Fruit fly (Drosophila melanogaster) whole organism, embryonic: ENCODE measurements around the gene scrib.
A peak's percentile ranks its signal among the peaks of the same experiment; 100 is the strongest.

ENCODE experiments used
- C15 ChIP-seq: fragments of 200-800 bp; sonication (Bioruptor generic); IDR thresholded peaks from 3 replicates; pipeline ENCODE4 v1.3.6; 2022; ENCODE audit warnings: missing biosample characterization, missing genetic modification characterization
- CG10543 ChIP-seq: fragments of 200-800 bp; sonication (Bioruptor generic); optimal IDR thresholded peaks from 3 replicates; lab custom pipeline; 2017; ENCODE audit warnings: missing biosample characterization, mild to moderate bottlenecking, missing genetic modification characterization, moderate library complexity
- CG11093 ChIP-seq: fragments of 200-800 bp; sonication (Bioruptor generic); IDR thresholded peaks from 3 replicates; pipeline ENCODE4 v1.3.6; 2022; ENCODE audit warnings: missing biosample characterization, missing genetic modification characterization
- CG12104 ChIP-seq: fragments of 200-800 bp; sonication (Bioruptor generic); optimal IDR thresholded peaks from 3 replicates; lab custom pipeline; 2016; ENCODE audit warnings: missing biosample characterization, missing genetic modification characterization
- CG13775 ChIP-seq: fragments of 200-800 bp; sonication (Bioruptor generic); optimal IDR thresholded peaks from 3 replicates; lab custom pipeline; 2017; ENCODE audit warnings: missing biosample characterization, mild to moderate bottlenecking, missing genetic modification characterization
- CG13894 ChIP-seq: fragments of 200-800 bp; sonication (Bioruptor generic); optimal IDR thresholded peaks from 3 replicates; lab custom pipeline; 2018; ENCODE audit warnings: missing biosample characterization, mild to moderate bottlenecking, missing genetic modification characterization, moderate library complexity
- CG14050 ChIP-seq: fragments of 200-800 bp; sonication (Bioruptor generic); IDR thresholded peaks from 3 replicates; pipeline ENCODE4 v1.3.6; 2022; ENCODE audit warnings: missing biosample characterization, missing genetic modification characterization
- CG15479 ChIP-seq: fragments of 200-800 bp; sonication (Bioruptor generic); optimal IDR thresholded peaks from 3 replicates; lab custom pipeline; 2019; ENCODE audit warnings: missing biosample characterization, mild to moderate bottlenecking, missing genetic modification characterization, moderate library complexity
- CG16779 ChIP-seq: fragments of 200-800 bp; sonication (Bioruptor generic); IDR thresholded peaks from 2 replicates; pipeline ENCODE4 v1.3.6; 2022; ENCODE audit warnings: missing biosample characterization, missing genetic modification characterization
- CG16863 ChIP-seq: fragments of 200-800 bp; sonication (Bioruptor generic); optimal IDR thresholded peaks from 3 replicates; lab custom pipeline; 2016; ENCODE audit warnings: missing biosample characterization, missing genetic modification characterization
- CG17186 ChIP-seq: fragments of 200-800 bp; sonication (Bioruptor generic); optimal IDR thresholded peaks from 3 replicates; lab custom pipeline; 2017; ENCODE audit warnings: missing biosample characterization, missing genetic modification reagents, missing genetic modification characterization
- CG17802 ChIP-seq: fragments of 200-800 bp; sonication (Bioruptor generic); optimal IDR thresholded peaks from 2 replicates; lab custom pipeline; 2018; ENCODE audit warnings: missing biosample characterization, mild to moderate bottlenecking, missing genetic modification characterization, moderate library complexity
- CG18599 ChIP-seq: fragments of 200-800 bp; sonication (Bioruptor generic); optimal IDR thresholded peaks from 3 replicates; lab custom pipeline; 2017; ENCODE audit warnings: missing biosample characterization, missing genetic modification characterization, mild to moderate bottlenecking, moderate library complexity, missing genetic modification reagents
- CG2129 ChIP-seq: fragments of 200-800 bp; sonication (Bioruptor generic); IDR thresholded peaks from 2 replicates; pipeline ENCODE4 v1.3.6; 2022; ENCODE audit warnings: missing biosample characterization, missing genetic modification characterization; ENCODE audit not compliant: partially characterized antibody
- CG2202 ChIP-seq: fragments of 200-800 bp; sonication (Bioruptor generic); optimal IDR thresholded peaks from 2 replicates; lab custom pipeline; 2018; ENCODE audit warnings: missing biosample characterization, mild to moderate bottlenecking, missing genetic modification characterization
- CG3163 ChIP-seq: fragments of 200-800 bp; sonication (Bioruptor generic); optimal IDR thresholded peaks from 3 replicates; lab custom pipeline; 2016; ENCODE audit warnings: missing biosample characterization, missing genetic modification characterization
- CG33213 ChIP-seq: fragments of 200-800 bp; sonication (Bioruptor generic); optimal IDR thresholded peaks from 3 replicates; lab custom pipeline; 2016; ENCODE audit warnings: missing biosample characterization, missing genetic modification characterization
- CG7745 ChIP-seq: fragments of 200-800 bp; sonication (Bioruptor generic); optimal IDR thresholded peaks from 2 replicates; lab custom pipeline; 2018; ENCODE audit warnings: missing biosample characterization, mild to moderate bottlenecking, missing genetic modification characterization, moderate library complexity
- CG7786 ChIP-seq: fragments of 200-800 bp; sonication (Bioruptor generic); optimal IDR thresholded peaks from 2 replicates; lab custom pipeline; 2016; ENCODE audit warnings: missing biosample characterization, missing genetic modification characterization
- Doc2 ChIP-seq: fragments of 200-800 bp; sonication (Bioruptor generic); IDR thresholded peaks from 2 replicates; pipeline ENCODE4 v1.3.6; 2022; ENCODE audit warnings: missing biosample characterization, missing genetic modification characterization
- HLH4C ChIP-seq: fragments of 200-800 bp; sonication (Bioruptor generic); IDR thresholded peaks from 3 replicates; pipeline ENCODE4 v1.3.6; 2022; ENCODE audit warnings: missing biosample characterization, missing genetic modification characterization; ENCODE audit not compliant: partially characterized antibody
- Hmx ChIP-seq: fragments of 200-800 bp; sonication (Bioruptor generic); optimal IDR thresholded peaks from 2 replicates; lab custom pipeline; 2016; ENCODE audit warnings: missing biosample characterization, missing genetic modification characterization
- Lpt ChIP-seq: fragments of >200 bp; optimal IDR thresholded peaks from 2 replicates; lab custom pipeline; 2018; ENCODE audit warnings: missing biosample characterization, missing genetic modification characterization
- MTF-1 ChIP-seq: fragments of 200-800 bp; sonication (Bioruptor generic); optimal IDR thresholded peaks from 2 replicates; lab custom pipeline; 2018; ENCODE audit warnings: missing biosample characterization, mild to moderate bottlenecking, missing genetic modification characterization, borderline replicate concordance
- Myb ChIP-seq: fragments of 200-800 bp; sonication (Bioruptor generic); optimal IDR thresholded peaks from 2 replicates; lab custom pipeline; 2016; ENCODE audit warnings: missing biosample characterization, missing genetic modification characterization
- NC2β ChIP-seq: fragments of 200-800 bp; sonication (Bioruptor generic); optimal IDR thresholded peaks from 2 replicates; lab custom pipeline; 2016; ENCODE audit warnings: missing biosample characterization, missing genetic modification characterization
- Nf-YB ChIP-seq: fragments of 200-800 bp; sonication (Bioruptor generic); optimal IDR thresholded peaks from 3 replicates; lab custom pipeline; 2019; ENCODE audit warnings: missing biosample characterization, mild to moderate bottlenecking, missing genetic modification characterization, moderate library complexity
- Oaz ChIP-seq: fragments of 200-800 bp; sonication (Bioruptor generic); IDR thresholded peaks from 2 replicates; pipeline ENCODE4 v1.3.6; 2022; ENCODE audit warnings: missing biosample characterization, missing genetic modification characterization
- Spps ChIP-seq: fragments of 200-800 bp; sonication (Bioruptor generic); optimal IDR thresholded peaks from 2 replicates; lab custom pipeline; 2018; ENCODE audit warnings: missing biosample characterization, mild to moderate bottlenecking, missing genetic modification characterization
- ash1 ChIP-seq: fragments of 200-800 bp; sonication (Bioruptor generic); optimal IDR thresholded peaks from 2 replicates; lab custom pipeline; 2018; ENCODE audit warnings: missing biosample characterization, mild to moderate bottlenecking, missing genetic modification characterization
- bowl ChIP-seq: fragments of 200-800 bp; sonication (Bioruptor generic); IDR thresholded peaks from 2 replicates; pipeline ENCODE4 v1.3.6; 2022; ENCODE audit warnings: missing biosample characterization, missing genetic modification characterization
- btn ChIP-seq: fragments of 200-800 bp; sonication (Bioruptor generic); optimal IDR thresholded peaks from 2 replicates; lab custom pipeline; 2016; ENCODE audit warnings: missing biosample characterization, missing genetic modification characterization
- chm ChIP-seq: fragments of 200-800 bp; sonication (Bioruptor generic); IDR thresholded peaks from 2 replicates; pipeline ENCODE4 v1.3.6; 2022; ENCODE audit warnings: missing biosample characterization, missing genetic modification characterization
- chn ChIP-seq: fragments of 200-800 bp; sonication (Bioruptor generic); optimal IDR thresholded peaks from 2 replicates; lab custom pipeline; 2016; ENCODE audit warnings: missing biosample characterization, missing genetic modification characterization
- fru ChIP-seq: fragments of >200 bp; optimal IDR thresholded peaks from 2 replicates; lab custom pipeline; 2017
- gcm ChIP-seq: fragments of 200-800 bp; sonication (Bioruptor generic); optimal IDR thresholded peaks from 2 replicates; lab custom pipeline; 2019; ENCODE audit warnings: missing biosample characterization, mild to moderate bottlenecking, missing genetic modification characterization, moderate library complexity
- gcm2 ChIP-seq: fragments of 200-800 bp; sonication (Bioruptor generic); optimal IDR thresholded peaks from 2 replicates; lab custom pipeline; 2016; ENCODE audit warnings: missing biosample characterization, missing genetic modification characterization
- grn ChIP-seq: fragments of 200-800 bp; sonication (Bioruptor generic); optimal IDR thresholded peaks from 3 replicates; lab custom pipeline; 2017; ENCODE audit warnings: missing biosample characterization, missing genetic modification characterization
- kah ChIP-seq: fragments of 200-800 bp; sonication (Bioruptor generic); optimal IDR thresholded peaks from 2 replicates; lab custom pipeline; 2018; ENCODE audit warnings: missing biosample characterization, mild to moderate bottlenecking, missing genetic modification characterization
- lmd ChIP-seq: fragments of 200-800 bp; sonication (Bioruptor generic); IDR thresholded peaks from 2 replicates; pipeline ENCODE4 v1.3.6; 2022; ENCODE audit warnings: missing biosample characterization, missing genetic modification characterization
- luna ChIP-seq: fragments of 200-800 bp; sonication (Bioruptor generic); optimal IDR thresholded peaks from 2 replicates; lab custom pipeline; 2016; ENCODE audit warnings: missing biosample characterization, missing genetic modification characterization
- nau ChIP-seq: fragments of 200-800 bp; sonication (Bioruptor generic); optimal IDR thresholded peaks from 3 replicates; lab custom pipeline; 2017; ENCODE audit warnings: missing biosample characterization, mild to moderate bottlenecking, missing genetic modification characterization, missing genetic modification reagents
- nerfin-2 ChIP-seq: fragments of 200-800 bp; sonication (Bioruptor generic); IDR thresholded peaks from 2 replicates; pipeline ENCODE4 v1.3.6; 2022; ENCODE audit warnings: missing biosample characterization, missing genetic modification characterization; ENCODE audit not compliant: partially characterized antibody
- peb ChIP-seq: fragments of 200-800 bp; sonication (Bioruptor generic); IDR thresholded peaks from 2 replicates; pipeline ENCODE4 v1.3.6; 2022; ENCODE audit warnings: missing biosample characterization, missing genetic modification characterization
- phol ChIP-seq: fragments of 200-800 bp; sonication (Bioruptor generic); optimal IDR thresholded peaks from 3 replicates; lab custom pipeline; 2018; ENCODE audit warnings: missing biosample characterization, mild to moderate bottlenecking, missing genetic modification characterization, moderate library complexity
- pita ChIP-seq: fragments of 200-800 bp; sonication (Bioruptor generic); optimal IDR thresholded peaks from 2 replicates; lab custom pipeline; 2017; ENCODE audit warnings: missing biosample characterization, mild to moderate bottlenecking, missing genetic modification characterization
- pum ChIP-seq: fragments of 200-800 bp; sonication (Bioruptor generic); optimal IDR thresholded peaks from 2 replicates; lab custom pipeline; 2016; ENCODE audit warnings: missing biosample characterization, missing genetic modification characterization
- rib ChIP-seq: fragments of 200-800 bp; sonication (Bioruptor generic); IDR thresholded peaks from 2 replicates; pipeline ENCODE4 v1.3.6; 2022; ENCODE audit warnings: missing biosample characterization, missing genetic modification characterization
- ro ChIP-seq: fragments of 200-800 bp; sonication (Bioruptor generic); IDR thresholded peaks from 2 replicates; pipeline ENCODE4 v1.3.6; 2022; ENCODE audit warnings: missing biosample characterization, missing genetic modification characterization
- run ChIP-seq: fragments of 200-800 bp; sonication (Bioruptor generic); optimal IDR thresholded peaks from 3 replicates; lab custom pipeline; 2018; ENCODE audit warnings: missing biosample characterization, mild to moderate bottlenecking, missing genetic modification characterization
- sna ChIP-seq: fragments of 200-800 bp; sonication (Bioruptor generic); IDR thresholded peaks from 2 replicates; pipeline ENCODE4 v1.3.6; 2022; ENCODE audit warnings: missing biosample characterization, missing genetic modification characterization; ENCODE audit not compliant: partially characterized antibody
- zfh1 ChIP-seq: fragments of 200-800 bp; sonication (Bioruptor generic); IDR thresholded peaks from 3 replicates; pipeline ENCODE4 v1.3.6; 2022; ENCODE audit warnings: missing biosample characterization, missing genetic modification characterization

scrib gene

dm6 chr3R:26568137-26568727 is 32.1 kb downstream of the scrib start (continued):
- TF ChIP-seq btn (GFP tag; lab: Kevin White, UChicago) (no peak), CG33213 (GFP tag; lab: Kevin White, UChicago) (no peak), Hmx (GFP tag; lab: Kevin White, UChicago) (no peak), CG11093 (GFP tag; lab: Robert Waterston, UW) (no peak), pita (GFP tag; lab: Kevin White, UChicago) (no peak), pum (GFP tag; lab: Kevin White, UChicago) (no peak), C15 (no peak), Oaz (GFP tag; lab: Robert Waterston, UW) (no peak), gcm2 (GFP tag; lab: Kevin White, UChicago) (no peak), CG2202 (tag; lab: Kevin White, UChicago) (no peak), CG15479 (GFP tag; lab: Kevin White, UChicago) (no peak), CG14050 (GFP tag; lab: Robert Waterston, UW) (no peak), CG7745 (no peak), CG16779 (no peak), rib (no peak), MTF-1 (GFP tag; lab: Kevin White, UChicago) (no peak), CG2129 (GFP tag; lab: Robert Waterston, UW) (no peak), CG16863 (GFP tag; lab: Kevin White, UChicago) (no peak), CG7786 (GFP tag; lab: Kevin White, UChicago) (no peak), Doc2 (GFP tag; lab: Robert Waterston, UW) (no peak), Myb (no peak), run (tag; lab: Kevin White, UChicago) (no peak), bowl (GFP tag; lab: Robert Waterston, UW) (no peak), gcm (GFP tag; lab: Kevin White, UChicago) (no peak), luna (GFP tag; lab: Kevin White, UChicago) (no peak), NC2β (GFP tag; lab: Kevin White, UChicago) (no peak), nerfin-2 (GFP tag; lab: Robert Waterston, UW) (no peak), Spps (tag; lab: Kevin White, UChicago) (no peak), fru (lab: Kevin White, UChicago) (no peak), lmd (GFP tag; lab: Robert Waterston, UW) (no peak), sna (GFP tag; lab: Robert Waterston, UW) (no peak), CG12104 (GFP tag; lab: Kevin White, UChicago) (no peak), kah (GFP tag; lab: Kevin White, UChicago) (no peak), CG10543 (GFP tag; lab: Kevin White, UChicago) (peak; percentile 82), Nf-YB (GFP tag; lab: Kevin White, UChicago) (no peak), nau (GFP tag; lab: Kevin White, UChicago) (peak; percentile 46), peb (GFP tag; lab: Robert Waterston, UW) (no peak), CG17186 (GFP tag; lab: Kevin White, UChicago) (no peak), ro (GFP tag; lab: Robert Waterston, UW) (no peak), ash1 (GFP tag; lab: Kevin White, UChicago) (no peak), Lpt (GFP tag; lab: Kevin White, UChicago) (no peak), chm (GFP tag; lab: Robert Waterston, UW) (peak; percentile 7; the same call in 1 of the 2 replicates), HLH4C (GFP tag; lab: Robert Waterston, UW) (no peak), CG13775 (GFP tag; lab: Kevin White, UChicago) (no peak), zfh1 (no peak), CG3163 (GFP tag; lab: Kevin White, UChicago) (peak; percentile 69), grn (peak; percentile 95), CG18599 (GFP tag; lab: Kevin White, UChicago) (peak; percentile 50), CG13894 (no peak), CG17802 (tag; lab: Kevin White, UChicago) (no peak), chn (GFP tag; lab: Kevin White, UChicago) (no peak), phol (tag; lab: Kevin White, UChicago) (no peak)
